Fruit fly (Drosophila melanogaster): ENCODE measurements around the gene CG34279.

Gene CG34279

DNA sequence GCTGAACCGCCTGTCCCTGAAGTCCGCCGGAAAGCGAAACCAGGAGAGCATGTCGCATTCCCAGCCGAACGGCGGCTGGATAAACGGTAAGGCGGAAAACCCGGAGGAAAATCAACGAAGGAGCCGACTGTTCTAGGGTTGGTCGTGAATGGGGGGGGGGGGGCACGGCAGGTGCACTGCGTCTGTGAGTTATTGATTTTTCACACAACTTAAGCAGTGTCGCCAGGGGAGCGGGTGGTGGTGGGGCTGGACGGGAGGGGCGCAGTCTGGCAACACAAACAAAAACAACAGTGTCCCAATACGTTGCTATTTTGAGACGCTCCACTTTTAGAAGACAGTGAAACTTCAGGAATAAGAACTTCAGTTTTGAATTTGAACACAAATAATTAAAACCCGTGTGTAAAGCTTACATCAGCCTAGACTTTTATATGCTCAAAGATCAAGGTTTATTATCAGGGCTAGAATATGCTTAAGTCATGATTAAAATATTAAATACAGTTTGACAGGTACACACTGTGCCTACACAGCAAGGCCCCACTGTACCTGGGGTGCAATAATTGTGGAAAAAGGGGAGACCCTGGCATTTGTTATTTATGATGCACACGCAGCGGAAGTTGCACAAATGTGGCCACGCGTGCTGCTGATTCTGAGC is 16.8 kb downstream of the CG34279 start (continued):
- TF ChIP-seq eve (GFP tag; optimal IDR thresholded peaks at IDR 0.05) (peak in 1 of 2 experiments; percentile 57), Chrac-16 (GFP tag; optimal IDR thresholded peaks at IDR 0.05) (peak; percentile 47), tll (GFP tag; optimal IDR thresholded peaks at IDR 0.05) (no peak), gro (GFP tag; optimal IDR thresholded peaks at IDR 0.05) (peak; percentile 28), fd64A (GFP tag; optimal IDR thresholded peaks at IDR 0.05) (peak; percentile 57), ro (GFP tag; IDR thresholded peaks at IDR 0.05) (no peak), CG7745 (tag; optimal IDR thresholded peaks at IDR 0.05) (no peak), CG31365 (tag; optimal IDR thresholded peaks at IDR 0.05) (no peak), az2 (GFP tag; optimal IDR thresholded peaks at IDR 0.05) (peak; percentile 67), kay (GFP tag; optimal IDR thresholded peaks at IDR 0.05) (no peak), Oli (tag; optimal IDR thresholded peaks at IDR 0.05) (peak; percentile 75), CG9215 (GFP tag; IDR thresholded peaks at IDR 0.05) (no peak), B-H2 (GFP tag; optimal IDR thresholded peaks at IDR 0.05) (no peak), CG1602 (GFP tag; optimal IDR thresholded peaks at IDR 0.05) (peak; percentile 45), Pdp1 (GFP tag; optimal IDR thresholded peaks at IDR 0.05) (peak; percentile 38 to 58), wor (GFP tag; IDR thresholded peaks at IDR 0.05) (peak; percentile 54), Antp (GFP tag; optimal IDR thresholded peaks at IDR 0.05) (peak; percentile 55), CoRest (tag; optimal IDR thresholded peaks at IDR 0.05) (peak; percentile 72), CG14710 (tag; optimal IDR thresholded peaks at IDR 0.05) (peak; percentile 72), unpg (GFP tag; optimal IDR thresholded peaks at IDR 0.05) (peak; percentile 82), aop (GFP tag; IDR thresholded peaks at IDR 0.05) (peak; percentile 42; the same call in 1 of the 2 replicates), grn (GFP tag; optimal IDR thresholded peaks at IDR 0.05) (no peak), gcm (GFP tag; optimal IDR thresholded peaks at IDR 0.05) (peak; percentile 48), CG34422 (GFP tag; IDR thresholded peaks at IDR 0.05) (peak; percentile 35; the same call in 2 of the 3 replicates), CG6854 (GFP tag; optimal IDR thresholded peaks at IDR 0.05) (no peak), peb (GFP tag; IDR thresholded peaks at IDR 0.05) (peak; percentile 44; the same call in 1 of the 2 replicates), Xrp1 (GFP tag; IDR thresholded peaks at IDR 0.05) (peak; percentile 86), Abd-B (GFP tag; optimal IDR thresholded peaks at IDR 0.05) (peak; percentile 30), YL-1 (GFP tag; optimal IDR thresholded peaks at IDR 0.05) (peak; percentile 32), Fer2 (tag; optimal IDR thresholded peaks at IDR 0.05) (peak; percentile 42), CG8359 (GFP tag; optimal IDR thresholded peaks at IDR 0.05; ENCODE audit: borderline replicate concordance) (no peak), CG12299 (tag; optimal IDR thresholded peaks at IDR 0.05) (no peak), dan (GFP tag; IDR thresholded peaks at IDR 0.05) (peak; percentile 20; the same call in 1 of the 2 replicates), CG12659 (GFP tag; optimal IDR thresholded peaks at IDR 0.05) (peak; percentile 26), B-H1 (GFP tag; IDR thresholded peaks at IDR 0.05) (peak; percentile 74), CG9932 (GFP tag; IDR thresholded peaks at IDR 0.05) (peak; percentile 49), CG13296 (GFP tag; optimal IDR thresholded peaks at IDR 0.05) (peak; percentile 1), ERR (GFP tag; optimal IDR thresholded peaks at IDR 0.05) (no peak), lov (optimal IDR thresholded peaks at IDR 0.05) (no peak), lov (GFP tag; IDR thresholded peaks at IDR 0.05) (no peak), Neu2 (GFP tag; optimal IDR thresholded peaks at IDR 0.05; ENCODE audit: borderline replicate concordance) (no peak), CG9876 (GFP tag; optimal IDR thresholded peaks at IDR 0.05) (no peak), Ravus (GFP tag; IDR thresholded peaks at IDR 0.05) (no peak), CG11456 (GFP tag; IDR thresholded peaks at IDR 0.05) (0 out of 3 replicates have a peak, but pooled peaks have one; percentile 24), Taf1 (GFP tag; IDR thresholded peaks at IDR 0.05) (no peak; the same call in 1 of the 2 replicates), ssp (GFP tag; IDR thresholded peaks at IDR 0.05) (peak; percentile 48), dimm (GFP tag; IDR thresholded peaks at IDR 0.05) (0 out of 2 replicates have a peak, but pooled peaks have one; percentile 24), luna (GFP tag; optimal IDR thresholded peaks at IDR 0.05) (no peak), cato (GFP tag; optimal IDR thresholded peaks at IDR 0.05; ENCODE audit: borderline replicate concordance) (no peak), CG2712 (tag; optimal IDR thresholded peaks at IDR 0.05) (peak; percentile 82)

Measured in whole organism, embryonic.